Fruit fly (Drosophila melanogaster): Measurements from ENCODE around the gene CG7523.

DNA sequence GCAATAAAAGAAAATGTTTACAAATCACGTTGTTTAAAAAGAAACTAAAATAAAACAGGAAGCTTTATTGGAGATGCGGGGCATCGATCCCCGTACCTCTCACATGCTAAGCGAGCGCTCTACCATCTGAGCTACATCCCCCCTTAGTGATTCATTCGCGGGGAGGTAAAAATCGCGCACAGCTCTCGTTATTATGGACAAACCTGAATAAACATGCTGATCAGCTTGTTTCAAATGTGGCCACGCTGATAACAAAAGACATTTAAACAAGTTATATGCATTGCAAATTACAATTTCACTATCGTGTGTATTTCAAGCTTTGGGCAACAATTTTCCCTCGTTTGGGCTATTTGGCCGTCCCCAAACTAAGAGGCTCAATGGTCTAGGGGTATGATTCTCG lies 25.5 kb downstream of the CG7523 start:
- TF ChIP-seq insv (optimal IDR thresholded peaks at IDR 0.05) (no peak), ttk (optimal IDR thresholded peaks at IDR 0.05) (no peak)
